Worm (Caenorhabditis elegans) whole organism, L2 larva: Measurements from ENCODE around the gene C28D4.5.

ENCODE experiments used
- C34F6.9 ChIP-seq: fragments of 150-350 bp; optimal IDR thresholded peaks from 2 replicates; lab custom pipeline; 2014; ENCODE audit warnings: missing biosample characterization, missing genetic modification characterization
- R02D3.7 ChIP-seq: fragments of 150-350 bp; optimal IDR thresholded peaks from 2 replicates; lab custom pipeline; 2014; ENCODE audit warnings: missing biosample characterization, missing genetic modification characterization
- aly-2 ChIP-seq: fragments of 150-350 bp; optimal IDR thresholded peaks from 2 replicates; lab custom pipeline; 2014; ENCODE audit warnings: missing biosample characterization, missing genetic modification characterization
- ama-1 ChIP-seq: fragments of 150-350 bp; optimal IDR thresholded peaks from 2 replicates; lab custom pipeline; 2018; ENCODE audit warnings: inconsistent platforms
- blmp-1 ChIP-seq: sonication (generic microtip); optimal IDR thresholded peaks from 2 replicates; lab custom pipeline; 2017; ENCODE audit warnings: missing genetic modification characterization, mild to moderate bottlenecking, missing compliant biosample characterization, antibody characterized with exemption, moderate library complexity; ENCODE audit not compliant: insufficient read depth
- crh-2 ChIP-seq: sonication (generic microtip); optimal IDR thresholded peaks from 2 replicates; lab custom pipeline; 2017; ENCODE audit warnings: missing biosample characterization, missing genetic modification characterization
- dmd-4 ChIP-seq: sonication (generic microtip); optimal IDR thresholded peaks from 2 replicates; lab custom pipeline; 2017; ENCODE audit warnings: missing biosample characterization, missing genetic modification characterization
- egl-27 ChIP-seq: sonication (generic microtip); optimal IDR thresholded peaks from 3 replicates; lab custom pipeline; 2017; ENCODE audit warnings: missing biosample characterization, missing genetic modification reagents, missing genetic modification characterization
- elt-3 ChIP-seq: sonication (generic microtip); optimal IDR thresholded peaks from 2 replicates; lab custom pipeline; 2017; ENCODE audit warnings: missing biosample characterization, missing genetic modification characterization
- fos-1 ChIP-seq: fragments of 150-350 bp; optimal IDR thresholded peaks from 2 replicates; lab custom pipeline; 2014; ENCODE audit warnings: missing biosample characterization, missing genetic modification characterization
- lin-11 ChIP-seq: fragments of 150-350 bp; sonication (generic microtip); optimal IDR thresholded peaks from 2 replicates; lab custom pipeline; 2014; ENCODE audit warnings: missing biosample characterization, missing genetic modification characterization, inconsistent platforms, mixed read lengths
- lin-13 ChIP-seq: fragments of 150-350 bp; optimal IDR thresholded peaks from 2 replicates; lab custom pipeline; 2014; ENCODE audit warnings: missing biosample characterization, missing genetic modification reagents, missing genetic modification characterization
- lin-39 ChIP-seq: fragments of 150-350 bp; optimal IDR thresholded peaks from 2 replicates; lab custom pipeline; 2014; ENCODE audit warnings: missing biosample characterization, missing genetic modification reagents, missing genetic modification characterization
- mbf-1 ChIP-seq: sonication (generic microtip); optimal IDR thresholded peaks from 2 replicates; lab custom pipeline; 2017; ENCODE audit warnings: missing biosample characterization, missing genetic modification characterization
- mdl-1 ChIP-seq, 2 experiments: fragments of 150-350 bp in 1 of 2; sonication (generic microtip) in 1 of 2; optimal IDR thresholded peaks; 2 replicates each; lab custom pipeline; 2017; ENCODE audit warnings: missing biosample characterization in 2 of 2, missing genetic modification characterization in 2 of 2
- nhr-11 ChIP-seq: fragments of 150-350 bp; optimal IDR thresholded peaks from 2 replicates; lab custom pipeline; 2014; ENCODE audit warnings: missing biosample characterization, missing genetic modification characterization
- nhr-129 ChIP-seq: fragments of 150-350 bp; optimal IDR thresholded peaks from 2 replicates; lab custom pipeline; 2014; ENCODE audit warnings: missing biosample characterization, missing genetic modification characterization
- nhr-21 ChIP-seq: fragments of 150-350 bp; optimal IDR thresholded peaks from 2 replicates; lab custom pipeline; 2014; ENCODE audit warnings: missing biosample characterization, missing genetic modification characterization
- nhr-23 ChIP-seq: fragments of 150-350 bp; optimal IDR thresholded peaks from 2 replicates; lab custom pipeline; 2014; ENCODE audit warnings: missing biosample characterization, missing genetic modification reagents, missing genetic modification characterization
- nhr-6 ChIP-seq: fragments of 150-350 bp; optimal IDR thresholded peaks from 2 replicates; lab custom pipeline; 2014; ENCODE audit warnings: missing biosample characterization, missing genetic modification characterization
- nhr-77 ChIP-seq: fragments of 150-350 bp; optimal IDR thresholded peaks from 2 replicates; lab custom pipeline; 2014; ENCODE audit warnings: missing biosample characterization, missing genetic modification characterization
- peb-1 ChIP-seq: fragments of 150-350 bp; optimal IDR thresholded peaks from 2 replicates; lab custom pipeline; 2014; ENCODE audit warnings: missing biosample characterization, missing genetic modification characterization
- sem-4 ChIP-seq: fragments of 150-350 bp; optimal IDR thresholded peaks from 2 replicates; lab custom pipeline; 2014; ENCODE audit warnings: missing biosample characterization, missing genetic modification reagents, missing genetic modification characterization
- sma-9 ChIP-seq, 2 experiments: fragments of 150-350 bp in 1 of 2; sonication (generic microtip) in 1 of 2; optimal IDR thresholded peaks; 2 replicates each; lab custom pipeline; 2014 to 2016; ENCODE audit warnings: missing genetic modification characterization in 2 of 2, mild to moderate bottlenecking in 1 of 2, missing biosample characterization in 1 of 2, missing compliant biosample characterization in 1 of 2, missing genetic modification reagents in 1 of 2, moderate library complexity in 1 of 2
- snpc-4 ChIP-seq: fragments of 150-350 bp; optimal IDR thresholded peaks from 2 replicates; lab custom pipeline; 2014; ENCODE audit warnings: missing biosample characterization, missing genetic modification characterization
- unc-55 ChIP-seq: fragments of 150-350 bp; sonication (generic microtip); optimal IDR thresholded peaks from 3 replicates; lab custom pipeline; 2014; ENCODE audit warnings: missing biosample characterization, missing genetic modification reagents, missing genetic modification characterization
- unc-62 ChIP-seq: fragments of 150-350 bp; optimal IDR thresholded peaks from 2 replicates; lab custom pipeline; 2014; ENCODE audit warnings: missing biosample characterization, missing genetic modification reagents, missing genetic modification characterization
- ztf-4 ChIP-seq: fragments of 150-350 bp; optimal IDR thresholded peaks from 2 replicates; lab custom pipeline; 2014; ENCODE audit warnings: missing biosample characterization, missing genetic modification characterization

C28D4.5 gene

DNA sequence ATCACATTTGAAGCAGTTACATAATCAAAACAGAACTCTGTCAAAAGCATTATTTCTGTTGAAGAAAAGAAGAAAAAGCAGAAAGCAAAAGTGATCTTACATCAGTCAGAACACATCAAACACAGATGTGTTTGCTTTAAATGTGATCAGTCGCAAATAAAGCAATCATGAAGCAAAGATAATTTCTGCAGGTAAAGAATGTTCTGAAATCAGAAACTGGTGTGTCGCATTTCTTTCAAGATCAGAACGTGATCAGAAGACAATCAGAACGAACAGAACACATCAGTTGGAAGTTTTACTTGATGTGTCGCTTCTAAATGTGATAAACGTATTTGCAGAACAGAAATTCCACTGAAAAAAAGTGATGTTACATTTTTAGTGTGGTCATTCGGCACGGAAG, 47.6 kb downstream of the C28D4.5 start:
- TF ChIP-seq blmp-1 (tag; lab: Kevin White, UChicago), result no peak
- TF ChIP-seq unc-62 (GFP tag; lab: Kevin White, UChicago), result no peak
- no peak for TF ChIP-seq nhr-11 (tag; lab: Kevin White, UChicago)
- TF ChIP-seq mdl-1 (tag; optimal IDR thresholded peaks at IDR 0.05; lab: Kevin White, UChicago), result no peak
- TF ChIP-seq ama-1, result no peak
- no peak for TF ChIP-seq crh-2 (tag; lab: Kevin White, UChicago)
- no peak for TF ChIP-seq nhr-77
- no peak for TF ChIP-seq lin-39 (tag; lab: Kevin White, UChicago)
- no peak for TF ChIP-seq lin-11 (tag; lab: Kevin White, UChicago)
- TF ChIP-seq lin-13, result no peak
- no peak for TF ChIP-seq elt-3 (tag; lab: Kevin White, UChicago)
- TF ChIP-seq R02D3.7 (tag; lab: Kevin White, UChicago), result no peak
- TF ChIP-seq mbf-1, result no peak

DNA sequence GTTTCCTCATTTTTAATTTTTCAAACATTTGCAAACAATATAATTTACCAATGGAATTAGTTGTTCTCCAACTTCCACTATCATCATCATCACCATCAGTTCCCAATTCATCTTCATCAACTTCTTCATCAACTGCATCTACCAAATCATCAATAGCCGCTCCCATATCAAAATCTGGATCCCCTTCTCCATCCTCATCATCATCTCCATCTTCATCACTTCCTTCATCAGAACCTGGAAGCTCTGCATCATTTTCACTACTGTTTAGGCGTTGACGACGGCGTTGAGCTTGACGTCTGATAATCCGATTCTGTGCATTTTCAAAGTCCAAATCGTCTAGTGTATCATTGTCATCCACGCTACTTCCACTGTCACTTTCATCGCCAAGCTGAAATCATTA, 48.8 kb downstream of the C28D4.5 start:
- TF ChIP-seq nhr-11 (tag; lab: Kevin White, UChicago) (no peak), ztf-4 (no peak), nhr-21 (tag; lab: Kevin White, UChicago) (no peak), nhr-6 (tag; lab: Kevin White, UChicago) (no peak), mdl-1 (tag; optimal IDR thresholded peaks at IDR 0.05; lab: Kevin White, UChicago) (no peak), nhr-129 (no peak), dmd-4 (tag; lab: Kevin White, UChicago) (no peak), sma-9 (GFP tag; optimal IDR thresholded peaks at IDR 0.05; lab: Kevin White, UChicago) (no peak), sma-9 (tag; optimal IDR thresholded peaks at IDR 0.05; lab: Kevin White, UChicago) (no peak), peb-1 (tag; lab: Kevin White, UChicago) (no peak), egl-27 (tag; lab: Kevin White, UChicago) (no peak), elt-3 (tag; lab: Kevin White, UChicago) (no peak), sem-4 (tag; lab: Kevin White, UChicago) (no peak), nhr-23 (tag; lab: Kevin White, UChicago) (no peak)

DNA sequence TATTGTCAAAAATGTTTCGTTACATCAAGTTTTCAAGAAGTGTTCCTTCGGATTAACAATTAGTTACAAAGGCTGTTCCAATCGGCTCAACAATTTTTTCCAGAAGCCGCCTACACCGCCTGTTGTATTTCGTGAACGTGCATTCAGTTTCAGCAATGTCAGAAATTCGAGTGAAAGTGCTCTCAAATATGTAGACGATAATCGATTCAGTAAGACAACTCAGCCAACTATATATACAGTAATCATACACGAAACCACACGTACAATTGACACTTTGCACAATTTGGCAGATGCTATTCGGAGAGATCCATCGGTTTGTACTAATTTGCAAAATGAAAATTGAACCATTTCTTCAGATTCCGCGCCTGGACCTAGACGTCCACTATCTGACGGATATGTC, 50.1 kb downstream of the C28D4.5 start:
- TF ChIP-seq aly-2 (tag; lab: Kevin White, UChicago) (no peak), nhr-6 (tag; lab: Kevin White, UChicago) (no peak), elt-3 (tag; lab: Kevin White, UChicago) (no peak), ama-1 (no peak), sma-9 (GFP tag; optimal IDR thresholded peaks at IDR 0.05; lab: Kevin White, UChicago) (no peak), sma-9 (tag; optimal IDR thresholded peaks at IDR 0.05; lab: Kevin White, UChicago) (no peak), blmp-1 (tag; lab: Kevin White, UChicago) (no peak), C34F6.9 (no peak), R02D3.7 (tag; lab: Kevin White, UChicago) (no peak), unc-55 (GFP tag; lab: Kevin White, UChicago) (no peak), snpc-4 (tag; lab: Kevin White, UChicago) (no peak), fos-1 (no peak), peb-1 (tag; lab: Kevin White, UChicago) (no peak)
